Worm (Caenorhabditis elegans) whole organism, L2 larva: ENCODE results near the gene C06E7.88.

Experiments
- alr-1 ChIP-seq: fragments of 150-350 bp; optimal IDR thresholded peaks from 2 replicates; lab custom pipeline; 2014; ENCODE audit warnings: missing biosample characterization, missing genetic modification characterization
- aly-2 ChIP-seq: fragments of 150-350 bp; optimal IDR thresholded peaks from 2 replicates; lab custom pipeline; 2014; ENCODE audit warnings: missing biosample characterization, missing genetic modification characterization
- blmp-1 ChIP-seq: sonication (generic microtip); optimal IDR thresholded peaks from 2 replicates; lab custom pipeline; 2017; ENCODE audit warnings: missing genetic modification characterization, mild to moderate bottlenecking, missing compliant biosample characterization, antibody characterized with exemption, moderate library complexity; ENCODE audit not compliant: insufficient read depth
- dmd-4 ChIP-seq: sonication (generic microtip); optimal IDR thresholded peaks from 2 replicates; lab custom pipeline; 2017; ENCODE audit warnings: missing biosample characterization, missing genetic modification characterization
- egl-27 ChIP-seq: sonication (generic microtip); optimal IDR thresholded peaks from 3 replicates; lab custom pipeline; 2017; ENCODE audit warnings: missing biosample characterization, missing genetic modification reagents, missing genetic modification characterization
- lin-13 ChIP-seq: fragments of 150-350 bp; optimal IDR thresholded peaks from 2 replicates; lab custom pipeline; 2014; ENCODE audit warnings: missing biosample characterization, missing genetic modification reagents, missing genetic modification characterization
- lin-39 ChIP-seq: fragments of 150-350 bp; optimal IDR thresholded peaks from 2 replicates; lab custom pipeline; 2014; ENCODE audit warnings: missing biosample characterization, missing genetic modification reagents, missing genetic modification characterization
- mdl-1 ChIP-seq, 2 experiments: fragments of 150-350 bp in 1 of 2; sonication (generic microtip) in 1 of 2; optimal IDR thresholded peaks; 2 replicates each; lab custom pipeline; 2017; ENCODE audit warnings: missing biosample characterization in 2 of 2, missing genetic modification characterization in 2 of 2
- nhr-237 ChIP-seq: fragments of 150-350 bp; optimal IDR thresholded peaks from 2 replicates; lab custom pipeline; 2014; ENCODE audit warnings: missing biosample characterization, missing genetic modification characterization
- nhr-6 ChIP-seq: fragments of 150-350 bp; optimal IDR thresholded peaks from 2 replicates; lab custom pipeline; 2014; ENCODE audit warnings: missing biosample characterization, missing genetic modification characterization
- unc-62 ChIP-seq: fragments of 150-350 bp; optimal IDR thresholded peaks from 2 replicates; lab custom pipeline; 2014; ENCODE audit warnings: missing biosample characterization, missing genetic modification reagents, missing genetic modification characterization
- zag-1 ChIP-seq: fragments of 150-350 bp; optimal IDR thresholded peaks from 2 replicates; lab custom pipeline; 2014; ENCODE audit warnings: missing biosample characterization, missing genetic modification characterization

DNA sequence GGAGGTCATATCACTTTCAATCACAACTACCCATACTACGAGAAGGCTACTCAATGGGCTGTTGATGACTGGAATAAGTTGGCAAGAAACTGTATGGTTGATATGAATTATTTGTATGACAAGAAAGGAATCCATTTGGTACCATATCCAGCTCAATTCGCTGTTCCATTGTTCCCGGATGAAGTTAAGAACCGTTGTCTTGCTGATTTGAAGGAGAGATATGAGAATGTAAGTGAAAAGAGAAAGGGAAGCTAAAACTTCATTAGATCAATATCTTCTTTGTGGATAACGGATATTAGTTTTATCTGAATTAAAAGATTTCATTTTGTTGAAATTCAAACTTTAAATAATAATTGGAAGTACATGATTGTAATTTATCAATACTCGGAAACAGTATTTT lies 19.5 kb upstream of the C06E7.88 start:
- TF ChIP-seq egl-27 (tag; lab: Kevin White, UChicago) (no peak), aly-2 (tag; lab: Kevin White, UChicago) (no peak), unc-62 (GFP tag; lab: Kevin White, UChicago) (no peak), mdl-1 (tag; optimal IDR thresholded peaks at IDR 0.05; lab: Kevin White, UChicago) (no peak), lin-13 (GFP tag; lab: Kevin White, UChicago) (no peak), alr-1 (no peak), zag-1 (tag; lab: Kevin White, UChicago) (no peak), lin-39 (no peak), dmd-4 (tag; lab: Kevin White, UChicago) (no peak), nhr-237 (tag; lab: Kevin White, UChicago) (no peak), blmp-1 (tag; lab: Kevin White, UChicago) (no peak), nhr-6 (tag; lab: Kevin White, UChicago) (no peak)
